Fruit fly (Drosophila melanogaster) whole organism, embryonic: ENCODE data around the gene CG31551.

Experiments
- Adf1 ChIP-seq: fragments of 200-800 bp; sonication (Bioruptor generic); IDR thresholded peaks from 2 replicates; pipeline ENCODE4 v1.3.6; 2022; ENCODE audit warnings: missing biosample characterization, missing genetic modification characterization
- Atf-2 ChIP-seq: fragments of 200-800 bp; sonication (Bioruptor generic); optimal IDR thresholded peaks from 2 replicates; lab custom pipeline; 2016; ENCODE audit warnings: missing biosample characterization, missing genetic modification characterization
- C15 ChIP-seq: fragments of 200-800 bp; sonication (Bioruptor generic); IDR thresholded peaks from 3 replicates; pipeline ENCODE4 v1.3.6; 2022; ENCODE audit warnings: missing biosample characterization, missing genetic modification characterization
- CG10209 ChIP-seq: fragments of 200-800 bp; sonication (Bioruptor generic); optimal IDR thresholded peaks from 3 replicates; lab custom pipeline; 2017; ENCODE audit warnings: missing biosample characterization, mild to moderate bottlenecking, missing genetic modification characterization, missing genetic modification reagents
- CG10431 ChIP-seq: fragments of 200-800 bp; sonication (Bioruptor generic); optimal IDR thresholded peaks from 3 replicates; lab custom pipeline; 2018; ENCODE audit warnings: missing biosample characterization, mild to moderate bottlenecking, missing genetic modification characterization
- CG10543 ChIP-seq: fragments of 200-800 bp; sonication (Bioruptor generic); optimal IDR thresholded peaks from 3 replicates; lab custom pipeline; 2017; ENCODE audit warnings: missing biosample characterization, mild to moderate bottlenecking, missing genetic modification characterization, moderate library complexity
- CG10565 ChIP-seq: fragments of 200-800 bp; sonication (Bioruptor generic); optimal IDR thresholded peaks from 3 replicates; lab custom pipeline; 2016; ENCODE audit warnings: missing biosample characterization, mild to moderate bottlenecking, missing genetic modification characterization
- CG10979 ChIP-seq: fragments of 200-800 bp; sonication (Bioruptor generic); optimal IDR thresholded peaks from 2 replicates; lab custom pipeline; 2018; ENCODE audit warnings: missing biosample characterization, mild to moderate bottlenecking, missing genetic modification characterization, moderate library complexity
- CG12236 ChIP-seq: fragments of 200-800 bp; sonication (Bioruptor generic); optimal IDR thresholded peaks from 2 replicates; lab custom pipeline; 2016; ENCODE audit warnings: missing biosample characterization, missing genetic modification characterization
- CG12391 ChIP-seq: fragments of 200-800 bp; sonication (Bioruptor generic); optimal IDR thresholded peaks from 3 replicates; lab custom pipeline; 2018; ENCODE audit warnings: missing biosample characterization, mild to moderate bottlenecking, missing genetic modification characterization, moderate library complexity
- CG14441 ChIP-seq: fragments of 200-800 bp; sonication (Bioruptor generic); IDR thresholded peaks from 2 replicates; pipeline ENCODE4 v1.3.6; 2022; ENCODE audit warnings: missing biosample characterization, missing genetic modification characterization
- CG17186 ChIP-seq: fragments of 200-800 bp; sonication (Bioruptor generic); optimal IDR thresholded peaks from 3 replicates; lab custom pipeline; 2017; ENCODE audit warnings: missing biosample characterization, missing genetic modification reagents, missing genetic modification characterization
- CG17802 ChIP-seq: fragments of 200-800 bp; sonication (Bioruptor generic); optimal IDR thresholded peaks from 2 replicates; lab custom pipeline; 2018; ENCODE audit warnings: missing biosample characterization, mild to moderate bottlenecking, missing genetic modification characterization, moderate library complexity
- CG18262 ChIP-seq: fragments of 200-800 bp; optimal IDR thresholded peaks from 3 replicates; lab custom pipeline; 2019; ENCODE audit warnings: missing biosample characterization, mild to moderate bottlenecking, missing genetic modification characterization, moderate library complexity
- CG1832 ChIP-seq: fragments of 200-800 bp; sonication (Bioruptor generic); optimal IDR thresholded peaks from 2 replicates; lab custom pipeline; 2017; ENCODE audit warnings: missing biosample characterization, mild to moderate bottlenecking, missing genetic modification characterization, inconsistent platforms
- CG18599 ChIP-seq: fragments of 200-800 bp; sonication (Bioruptor generic); optimal IDR thresholded peaks from 3 replicates; lab custom pipeline; 2017; ENCODE audit warnings: missing biosample characterization, missing genetic modification characterization, mild to moderate bottlenecking, moderate library complexity, missing genetic modification reagents
- CG2116 ChIP-seq: fragments of 200-800 bp; sonication (Bioruptor generic); optimal IDR thresholded peaks from 3 replicates; lab custom pipeline; 2018; ENCODE audit warnings: missing biosample characterization, mild to moderate bottlenecking, missing genetic modification characterization
- CG34376 ChIP-seq: fragments of 200-800 bp; sonication (Bioruptor generic); optimal IDR thresholded peaks from 2 replicates; lab custom pipeline; 2018; ENCODE audit warnings: missing biosample characterization, mild to moderate bottlenecking, missing genetic modification characterization
- CG6254 ChIP-seq: fragments of 200-800 bp; sonication (Bioruptor generic); optimal IDR thresholded peaks from 3 replicates; lab custom pipeline; 2017; ENCODE audit warnings: mild to moderate bottlenecking, missing biosample characterization, missing genetic modification reagents, missing genetic modification characterization
- CG6272 ChIP-seq: fragments of 200-800 bp; sonication (Bioruptor generic); IDR thresholded peaks from 2 replicates; pipeline ENCODE4 v1.3.6; 2022; ENCODE audit warnings: missing biosample characterization, missing genetic modification characterization
- Chrac-16 ChIP-seq: fragments of 200-800 bp; sonication (Bioruptor generic); optimal IDR thresholded peaks from 3 replicates; lab custom pipeline; 2016; ENCODE audit warnings: missing biosample characterization, missing genetic modification characterization
- Elba2 ChIP-seq: fragments of 200-800 bp; sonication (Bioruptor generic); optimal IDR thresholded peaks from 3 replicates; lab custom pipeline; 2016; ENCODE audit warnings: missing biosample characterization, missing genetic modification characterization
- Gsc ChIP-seq: fragments of 200-800 bp; sonication (Bioruptor generic); IDR thresholded peaks from 2 replicates; pipeline ENCODE4 v1.3.6; 2022; ENCODE audit warnings: missing biosample characterization, missing genetic modification characterization
- HLH3B ChIP-seq: fragments of 200-800 bp; sonication (Bioruptor generic); IDR thresholded peaks from 2 replicates; pipeline ENCODE4 v1.3.6; 2022; ENCODE audit warnings: missing biosample characterization, missing genetic modification characterization
- Hr78 ChIP-seq, 2 experiments: fragments of 200-800 bp in 1 of 2; fragments of >200 bp in 1 of 2; sonication (Bioruptor generic) in 1 of 2; optimal IDR thresholded peaks; 2 replicates each; lab custom pipeline; 2017 to 2019; ENCODE audit warnings: missing biosample characterization in 2 of 2, missing genetic modification characterization in 2 of 2, mild to moderate bottlenecking in 1 of 2, moderate library complexity in 1 of 2
- Jarid2 ChIP-seq: fragments of 200-800 bp; sonication (Bioruptor generic); optimal IDR thresholded peaks from 3 replicates; lab custom pipeline; 2017; ENCODE audit warnings: mild to moderate bottlenecking, missing biosample characterization, missing genetic modification reagents, missing genetic modification characterization
- Nf-YB ChIP-seq: fragments of 200-800 bp; sonication (Bioruptor generic); optimal IDR thresholded peaks from 3 replicates; lab custom pipeline; 2019; ENCODE audit warnings: missing biosample characterization, mild to moderate bottlenecking, missing genetic modification characterization, moderate library complexity
- Oli ChIP-seq: fragments of 200-800 bp; sonication (Bioruptor generic); optimal IDR thresholded peaks from 2 replicates; lab custom pipeline; 2018; ENCODE audit warnings: missing biosample characterization, mild to moderate bottlenecking, missing genetic modification characterization, moderate library complexity
- Rfx ChIP-seq: fragments of 200-800 bp; sonication (Bioruptor generic); IDR thresholded peaks from 2 replicates; pipeline ENCODE4 v1.3.6; 2022; ENCODE audit warnings: missing biosample characterization, missing genetic modification characterization
- Sox102F ChIP-seq: fragments of 200-800 bp; sonication (Bioruptor generic); optimal IDR thresholded peaks from 2 replicates; lab custom pipeline; 2018; ENCODE audit warnings: missing biosample characterization, mild to moderate bottlenecking, missing genetic modification characterization, moderate library complexity
- Sry-β ChIP-seq: fragments of 200-800 bp; sonication (Bioruptor generic); optimal IDR thresholded peaks from 2 replicates; lab custom pipeline; 2018; ENCODE audit warnings: missing biosample characterization, mild to moderate bottlenecking, missing genetic modification characterization, moderate library complexity
- Sry-δ ChIP-seq: fragments of 200-800 bp; sonication (Bioruptor generic); optimal IDR thresholded peaks from 2 replicates; lab custom pipeline; 2016; ENCODE audit warnings: missing biosample characterization, missing genetic modification characterization
- ab ChIP-seq: fragments of 200-800 bp; sonication (Bioruptor generic); optimal IDR thresholded peaks from 2 replicates; lab custom pipeline; 2016; ENCODE audit warnings: missing biosample characterization, missing genetic modification characterization
- amos ChIP-seq: fragments of 200-800 bp; sonication (Bioruptor generic); IDR thresholded peaks from 2 replicates; pipeline ENCODE4 v1.3.6; 2022; ENCODE audit warnings: missing biosample characterization, missing genetic modification characterization; ENCODE audit not compliant: partially characterized antibody
- bowl ChIP-seq: fragments of 200-800 bp; sonication (Bioruptor generic); IDR thresholded peaks from 2 replicates; pipeline ENCODE4 v1.3.6; 2022; ENCODE audit warnings: missing biosample characterization, missing genetic modification characterization
- chif ChIP-seq, 2 experiments: fragments of 200-800 bp; sonication (Bioruptor generic); optimal IDR thresholded peaks; 3 replicates each; lab custom pipeline; 2016; ENCODE audit warnings: missing biosample characterization in 2 of 2, missing genetic modification characterization in 2 of 2
- dan ChIP-seq: fragments of 200-800 bp; sonication (Bioruptor generic); IDR thresholded peaks from 2 replicates; pipeline ENCODE4 v1.3.6; 2022; ENCODE audit warnings: missing biosample characterization, missing genetic modification characterization
- fu2 ChIP-seq: fragments of 200-800 bp; sonication (Bioruptor generic); optimal IDR thresholded peaks from 2 replicates; lab custom pipeline; 2016; ENCODE audit warnings: missing biosample characterization, missing genetic modification characterization
- gsb ChIP-seq: fragments of 200-800 bp; sonication (Bioruptor generic); IDR thresholded peaks from 2 replicates; pipeline ENCODE4 v1.3.6; 2022; ENCODE audit warnings: missing biosample characterization, missing genetic modification characterization
- ham ChIP-seq: fragments of 200-800 bp; sonication (Bioruptor generic); IDR thresholded peaks from 2 replicates; pipeline ENCODE4 v1.3.6; 2022; ENCODE audit warnings: missing biosample characterization, missing genetic modification characterization
- klu ChIP-seq: fragments of 200-800 bp; sonication (Bioruptor generic); IDR thresholded peaks from 2 replicates; pipeline ENCODE4 v1.3.6; 2022; ENCODE audit warnings: missing biosample characterization, missing genetic modification characterization
- lbe ChIP-seq: fragments of 200-800 bp; sonication (Bioruptor generic); optimal IDR thresholded peaks from 2 replicates; lab custom pipeline; 2016; ENCODE audit warnings: missing biosample characterization, mild to moderate bottlenecking, missing genetic modification characterization
- pfk ChIP-seq: fragments of 200-800 bp; sonication (Bioruptor generic); optimal IDR thresholded peaks from 2 replicates; lab custom pipeline; 2018; ENCODE audit warnings: missing biosample characterization, mild to moderate bottlenecking, missing genetic modification characterization, moderate library complexity
- pzg ChIP-seq: fragments of 200-800 bp; sonication (Bioruptor generic); optimal IDR thresholded peaks from 3 replicates; lab custom pipeline; 2018; ENCODE audit warnings: missing biosample characterization, mild to moderate bottlenecking, missing genetic modification characterization, moderate library complexity
- ro ChIP-seq: fragments of 200-800 bp; sonication (Bioruptor generic); IDR thresholded peaks from 2 replicates; pipeline ENCODE4 v1.3.6; 2022; ENCODE audit warnings: missing biosample characterization, missing genetic modification characterization
- sqz ChIP-seq: fragments of 200-800 bp; sonication (Bioruptor generic); optimal IDR thresholded peaks from 3 replicates; lab custom pipeline; 2018; ENCODE audit warnings: missing biosample characterization, mild to moderate bottlenecking, missing genetic modification characterization
- tx ChIP-seq: fragments of 200-800 bp; sonication (Bioruptor generic); optimal IDR thresholded peaks from 2 replicates; lab custom pipeline; 2016; ENCODE audit warnings: missing biosample characterization, missing genetic modification characterization
- zfh1 ChIP-seq: fragments of 200-800 bp; sonication (Bioruptor generic); IDR thresholded peaks from 3 replicates; pipeline ENCODE4 v1.3.6; 2022; ENCODE audit warnings: missing biosample characterization, missing genetic modification characterization

Gene CG31551

dm6 chr3R:5648569-5649476, 21.2 kb downstream of the CG31551 start, which contains the start of the genes MTA1-like and Sec23 (continued):
- TF ChIP-seq lbe (GFP tag; lab: Kevin White, UChicago) (peak; percentile 54), CG12236 (no peak), ab (GFP tag; lab: Kevin White, UChicago) (no peak), CG10543 (GFP tag; lab: Kevin White, UChicago) (peak; percentile 66), CG17802 (tag; lab: Kevin White, UChicago) (peak; percentile 27), HLH3B (peak; percentile 35; the same call in 1 of the 2 replicates), Hr78 (GFP tag; optimal IDR thresholded peaks at IDR 0.05; lab: Kevin White, UChicago) (no peak), gsb (GFP tag; lab: Robert Waterston, UW) (no peak), tx (GFP tag; lab: Kevin White, UChicago) (peak; percentile 14), bowl (no peak), CG10979 (peak; percentile 37), Gsc (no peak), dan (no peak), C15 (GFP tag; lab: Robert Waterston, UW) (no peak), Nf-YB (GFP tag; lab: Kevin White, UChicago) (peak; percentile 36), Jarid2 (GFP tag; lab: Kevin White, UChicago) (no peak), Sry-β (GFP tag; lab: Kevin White, UChicago) (peak; percentile 53), CG1832 (GFP tag; lab: Kevin White, UChicago) (no peak), ro (no peak), ham (GFP tag; lab: Robert Waterston, UW) (no peak), CG2116 (peak; percentile 97), Elba2 (GFP tag; lab: Kevin White, UChicago) (peak; percentile 82), CG6272 (GFP tag; lab: Robert Waterston, UW) (peak; percentile 68; the same call in 1 of the 2 replicates), fu2 (GFP tag; lab: Kevin White, UChicago) (peak; percentile 12), CG18599 (GFP tag; lab: Kevin White, UChicago) (peak; percentile 38), CG34376 (GFP tag; lab: Kevin White, UChicago) (peak; percentile 46), Chrac-16 (peak; percentile 43), CG10431 (GFP tag; lab: Kevin White, UChicago) (peak; percentile 57), pzg (GFP tag; lab: Kevin White, UChicago) (peak; percentile 66), CG14441 (GFP tag; lab: Robert Waterston, UW) (peak; percentile 25; the same call in 1 of the 2 replicates), Atf-2 (no peak), amos (peak; percentile 92), pfk (no peak), Sry-δ (GFP tag; lab: Kevin White, UChicago) (peak; percentile 85), zfh1 (GFP tag; lab: Robert Waterston, UW) (0 out of 3 replicates have a peak, but pooled peaks have one; percentile 27), Sox102F (GFP tag; lab: Kevin White, UChicago) (no peak), Rfx (GFP tag; lab: Robert Waterston, UW) (peak; percentile 71), Oli (peak; percentile 32), CG10209 (GFP tag; lab: Kevin White, UChicago) (peak; percentile 41), chif (GFP tag; optimal IDR thresholded peaks at IDR 0.05; lab: Kevin White, UChicago) (no peak), CG6254 (no peak), CG12391 (tag; lab: Kevin White, UChicago) (peak; percentile 78), Adf1 (GFP tag; lab: Robert Waterston, UW) (no peak), CG18262 (tag; lab: Kevin White, UChicago) (peak; percentile 75), CG17186 (peak; percentile 59), klu (GFP tag; lab: Robert Waterston, UW) (no peak), sqz (GFP tag; lab: Kevin White, UChicago) (peak; percentile 92), CG10565 (GFP tag; lab: Kevin White, UChicago) (no peak)
